Worm (Caenorhabditis elegans): Measurements from ENCODE around the gene nspg-6.

The nspg-6 gene

ce11 chrIII:7358627-7359026 lies 43.9 kb upstream of the nspg-6 start:
- TF ChIP-seq lin-14 (GFP tag; optimal IDR thresholded peaks at IDR 0.05) = peak; percentile 56
- TF ChIP-seq nhr-20 (tag; optimal IDR thresholded peaks at IDR 0.05) = peak; percentile 58
- TF ChIP-seq dpl-1 (GFP tag; optimal IDR thresholded peaks at IDR 0.05) = no peak
- peak in 1 of 6 experiments; percentile 20 for TF ChIP-seq elt-3 (tag; optimal IDR thresholded peaks at IDR 0.05)
- no peak for TF ChIP-seq ama-1 (optimal IDR thresholded peaks at IDR 0.05)
- TF ChIP-seq blmp-1 (tag; optimal IDR thresholded peaks at IDR 0.05) = no peak
- TF ChIP-seq fkh-10 (GFP tag; optimal IDR thresholded peaks at IDR 0.05) = no peak
- no peak for TF ChIP-seq sox-4 (tag; optimal IDR thresholded peaks at IDR 0.05)
- no peak for TF ChIP-seq sup-37 (GFP tag; optimal IDR thresholded peaks at IDR 0.05)
- TF ChIP-seq snu-23 (GFP tag; optimal IDR thresholded peaks at IDR 0.05) = peak; percentile 17
- TF ChIP-seq ets-5 (GFP tag; IDR thresholded peaks at IDR 0.05) = no peak

ce11 chrIII:7357356-7357755 lies 42.6 kb upstream of the nspg-6 start, which contains the start of gene F08F8.10:
Gene F08F8.10, minus strand, starts transcription at chrIII:7357393.
- no peak for TF ChIP-seq ceh-90 (tag; optimal IDR thresholded peaks at IDR 0.05)
- TF ChIP-seq lin-35 (GFP tag; optimal IDR thresholded peaks at IDR 0.05) = peak; percentile 64 to 68
- TF ChIP-seq egl-13 (tag; optimal IDR thresholded peaks at IDR 0.05) = no peak
- peak; percentile 92 for TF ChIP-seq F16B12.6 (tag; optimal IDR thresholded peaks at IDR 0.05)
- TF ChIP-seq vab-15 (tag; optimal IDR thresholded peaks at IDR 0.05) = no peak
- no peak for TF ChIP-seq efl-3 (GFP tag; optimal IDR thresholded peaks at IDR 0.05)
- TF ChIP-seq lin-14 (GFP tag; optimal IDR thresholded peaks at IDR 0.05) = peak; percentile 52
- no peak for TF ChIP-seq zag-1 (tag; optimal IDR thresholded peaks at IDR 0.05)
- no peak for TF ChIP-seq nhr-28 (tag; optimal IDR thresholded peaks at IDR 0.05)
- no peak for TF ChIP-seq fkh-8 (tag; optimal IDR thresholded peaks at IDR 0.05)
- no peak for TF ChIP-seq hpl-2 (GFP tag; optimal IDR thresholded peaks at IDR 0.05)
- TF ChIP-seq ceh-63 (GFP tag; optimal IDR thresholded peaks at IDR 0.05) = no peak
- no peak for TF ChIP-seq irx-1 (tag; optimal IDR thresholded peaks at IDR 0.05)
- TF ChIP-seq nhr-84 (tag; optimal IDR thresholded peaks at IDR 0.05) = no peak
- TF ChIP-seq tbx-2 (tag; optimal IDR thresholded peaks at IDR 0.05) = peak; percentile 9
- TF ChIP-seq unc-62 (GFP tag; optimal IDR thresholded peaks at IDR 0.05) = no peak
- no peak for TF ChIP-seq ztf-4 (tag; optimal IDR thresholded peaks at IDR 0.05)
- no peak for TF ChIP-seq sptf-1 (tag; optimal IDR thresholded peaks at IDR 0.05)
- no peak for TF ChIP-seq lin-13 (GFP tag; optimal IDR thresholded peaks at IDR 0.05)
- TF ChIP-seq ets-5 (GFP tag; IDR thresholded peaks at IDR 0.05) = no peak
- TF ChIP-seq nhr-20 (tag; optimal IDR thresholded peaks at IDR 0.05) = peak; percentile 51
- TF ChIP-seq ceh-8 (GFP tag; optimal IDR thresholded peaks at IDR 0.05) = no peak
- no peak for TF ChIP-seq ztf-11 (tag; optimal IDR thresholded peaks at IDR 0.05)
- TF ChIP-seq Y116A8C.19 (tag; optimal IDR thresholded peaks at IDR 0.05; ENCODE audit: borderline replicate concordance) = no peak
- no peak for TF ChIP-seq sup-37 (GFP tag; optimal IDR thresholded peaks at IDR 0.05)
- TF ChIP-seq snpc-4 (tag; optimal IDR thresholded peaks at IDR 0.05) = no peak
- no peak for TF ChIP-seq nhr-19 (GFP tag; conservative IDR thresholded peaks at IDR 0.05)
- no peak for TF ChIP-seq nhr-76 (tag; optimal IDR thresholded peaks at IDR 0.05)
- peak; percentile 52 to 64 for TF ChIP-seq efl-1 (optimal IDR thresholded peaks at IDR 0.05)
- TF ChIP-seq efl-1 (GFP tag; optimal IDR thresholded peaks at IDR 0.05 in 1 of 2) = peak; percentile 63 to 96
- no peak for TF ChIP-seq skn-1 (tag; optimal IDR thresholded peaks at IDR 0.05)
- TF ChIP-seq tlp-1 (tag; optimal IDR thresholded peaks at IDR 0.05) = no peak
- TF ChIP-seq unc-86 (tag; optimal IDR thresholded peaks at IDR 0.05) = peak; percentile 92
- TF ChIP-seq aha-1 (tag; optimal IDR thresholded peaks at IDR 0.05) = no peak
- no peak for TF ChIP-seq elt-2 (tag; optimal IDR thresholded peaks at IDR 0.05)
- no peak for TF ChIP-seq fos-1 (tag; optimal IDR thresholded peaks at IDR 0.05)
- no peak for TF ChIP-seq nhr-77 (tag; optimal IDR thresholded peaks at IDR 0.05)
- no peak for TF ChIP-seq ceh-88 (GFP tag; IDR thresholded peaks at IDR 0.05)
- peak; percentile 33 for TF ChIP-seq unc-130 (tag; optimal IDR thresholded peaks at IDR 0.05)
- peak; percentile 4; the same call in 1 of the 2 replicates for TF ChIP-seq isw-1 (GFP tag; IDR thresholded peaks at IDR 0.05)
- TF ChIP-seq unc-98 (GFP tag; IDR thresholded peaks at IDR 0.05) = no peak
- no peak for TF ChIP-seq fkh-10 (GFP tag; optimal IDR thresholded peaks at IDR 0.05)
- TF ChIP-seq pag-3 (tag; optimal IDR thresholded peaks at IDR 0.05; ENCODE audit: borderline replicate concordance, insufficient read depth) = no peak
- peak in 1 of 6 experiments; percentile 1 for TF ChIP-seq elt-3 (tag; optimal IDR thresholded peaks at IDR 0.05)
- no peak for TF ChIP-seq hlh-4 (tag; optimal IDR thresholded peaks at IDR 0.05)
- TF ChIP-seq nhr-11 (tag; optimal IDR thresholded peaks at IDR 0.05) = no peak
- peak; percentile 82 for TF ChIP-seq mep-1 (tag; optimal IDR thresholded peaks at IDR 0.05)
- TF ChIP-seq blmp-1 (tag; optimal IDR thresholded peaks at IDR 0.05) = peak; percentile 44
